Fruit fly (Drosophila melanogaster) whole organism, wandering third instar larva: ENCODE results near the gene Elys.
A peak's percentile ranks its signal among the peaks of the same experiment; 100 is the strongest.

ENCODE experiments used
- Abd-B ChIP-seq: fragments of >200 bp; optimal IDR thresholded peaks from 2 replicates; lab custom pipeline; 2017; ENCODE audit warnings: missing biosample characterization, missing genetic modification characterization
- CG32264 ChIP-seq: fragments of 200-800 bp; sonication (Bioruptor generic); optimal IDR thresholded peaks from 2 replicates; lab custom pipeline; 2016; ENCODE audit warnings: missing biosample characterization, missing genetic modification characterization
- CG9705 ChIP-seq: fragments of 200-800 bp; sonication (Bioruptor generic); optimal IDR thresholded peaks from 2 replicates; lab custom pipeline; 2018; ENCODE audit warnings: missing biosample characterization, mild to moderate bottlenecking, missing genetic modification characterization
- CrebA ChIP-seq: fragments of 200-800 bp; sonication (Bioruptor generic); optimal IDR thresholded peaks from 2 replicates; lab custom pipeline; 2016; ENCODE audit warnings: missing biosample characterization, mild to moderate bottlenecking, missing genetic modification characterization, borderline replicate concordance
- Dfd ChIP-seq: fragments of >200 bp; optimal IDR thresholded peaks from 2 replicates; lab custom pipeline; 2017; ENCODE audit warnings: missing biosample characterization, missing genetic modification characterization
- Dif ChIP-seq: fragments of 200-275, 200-300 bp; sonication (Bioruptor generic); optimal IDR thresholded peaks from 2 replicates; lab custom pipeline; 2018; ENCODE audit warnings: missing biosample characterization, missing genetic modification characterization; ENCODE audit not compliant: partially characterized antibody
- GATAd ChIP-seq: sonication (Bioruptor generic); optimal IDR thresholded peaks from 2 replicates; lab custom pipeline; 2016; ENCODE audit warnings: missing biosample characterization, missing genetic modification characterization
- HLH106 ChIP-seq: fragments of 200-800 bp; optimal IDR thresholded peaks from 3 replicates; lab custom pipeline; 2019; ENCODE audit warnings: missing biosample characterization, mild to moderate bottlenecking, missing genetic modification characterization, moderate library complexity
- Hnf4 ChIP-seq: fragments of 200-800 bp; sonication (Bioruptor generic); optimal IDR thresholded peaks from 2 replicates; lab custom pipeline; 2016; ENCODE audit warnings: missing biosample characterization, mild to moderate bottlenecking, missing genetic modification characterization
- Hr78 ChIP-seq: fragments of >200 bp; optimal IDR thresholded peaks from 2 replicates; lab custom pipeline; 2017; ENCODE audit warnings: missing biosample characterization, missing genetic modification characterization
- Hr83 ChIP-seq: fragments of 200-300 bp; sonication (Bioruptor generic); optimal IDR thresholded peaks from 2 replicates; lab custom pipeline; 2016; ENCODE audit warnings: missing biosample characterization, mild to moderate bottlenecking, missing genetic modification characterization, moderate library complexity; ENCODE audit not compliant: poor library complexity, severe bottlenecking
- Jra ChIP-seq: sonication (Bioruptor generic); optimal IDR thresholded peaks from 2 replicates; lab custom pipeline; 2016; ENCODE audit warnings: missing biosample characterization, missing genetic modification characterization
- Mio ChIP-seq: sonication (Bioruptor generic); optimal IDR thresholded peaks from 2 replicates; lab custom pipeline; 2016; ENCODE audit warnings: missing biosample characterization, missing genetic modification characterization
- Myc ChIP-seq: fragments of >200 bp; optimal IDR thresholded peaks from 2 replicates; lab custom pipeline; 2017
- N ChIP-seq: fragments of >200 bp; optimal IDR thresholded peaks from 2 replicates; lab custom pipeline; 2018; ENCODE audit warnings: missing biosample characterization, missing external identifiers, missing genetic modification characterization
- OdsH ChIP-seq: fragments of 200-800 bp; sonication (Bioruptor generic); optimal IDR thresholded peaks from 2 replicates; lab custom pipeline; 2016; ENCODE audit warnings: missing biosample characterization, mild to moderate bottlenecking, missing genetic modification characterization
- Rel ChIP-seq, 2 experiments: fragments of 200-800 bp; sonication (Bioruptor generic) in 1 of 2; optimal IDR thresholded peaks; 2 replicates in 1 of 2; 3 replicates in 1 of 2; lab custom pipeline; 2016 to 2019; ENCODE audit warnings: mild to moderate bottlenecking in 2 of 2, missing biosample characterization in 2 of 2, missing genetic modification characterization in 2 of 2, moderate library complexity in 1 of 2
- Sp1 ChIP-seq: fragments of 200-800 bp; sonication (Bioruptor generic); optimal IDR thresholded peaks from 3 replicates; lab custom pipeline; 2019; ENCODE audit warnings: missing biosample characterization, mild to moderate bottlenecking, missing genetic modification characterization, moderate library complexity
- Vsx2 ChIP-seq: fragments of 200-300, 225-300 bp; sonication (Bioruptor generic); optimal IDR thresholded peaks from 2 replicates; lab custom pipeline; 2018; ENCODE audit warnings: missing biosample characterization, missing genetic modification characterization; ENCODE audit not compliant: partially characterized antibody
- br ChIP-seq: fragments of 200-800 bp; sonication (Bioruptor generic); optimal IDR thresholded peaks from 2 replicates; lab custom pipeline; 2016; ENCODE audit warnings: missing biosample characterization, missing genetic modification characterization
- brk ChIP-seq: fragments of 200-800 bp; sonication (Bioruptor generic); optimal IDR thresholded peaks from 2 replicates; lab custom pipeline; 2016; ENCODE audit warnings: missing biosample characterization, mild to moderate bottlenecking, missing genetic modification characterization
- dl ChIP-seq, 2 experiments: fragments of 175-275, 200-275 bp in 1 of 2; fragments of 200-275 bp in 1 of 2; sonication (Bioruptor generic); optimal IDR thresholded peaks; lab custom pipeline; 2018; ENCODE audit warnings: mild to moderate bottlenecking in 2 of 2, missing biosample characterization in 2 of 2, missing genetic modification characterization in 2 of 2, moderate library complexity in 2 of 2; ENCODE audit not compliant: partially characterized antibody in 2 of 2, insufficient read depth in 1 of 2
- dmrt93B ChIP-seq: fragments of 200-800 bp; sonication (Bioruptor generic); optimal IDR thresholded peaks from 2 replicates; lab custom pipeline; 2018; ENCODE audit warnings: missing biosample characterization, mild to moderate bottlenecking, missing genetic modification characterization
- dsf ChIP-seq: sonication (Bioruptor generic); optimal IDR thresholded peaks from 2 replicates; lab custom pipeline; 2016; ENCODE audit warnings: missing biosample characterization, missing genetic modification characterization, borderline replicate concordance
- ey ChIP-seq: fragments of 200-800 bp; sonication (Bioruptor generic); optimal IDR thresholded peaks from 2 replicates; lab custom pipeline; 2016; ENCODE audit warnings: missing biosample characterization, missing genetic modification characterization
- foxo ChIP-seq, 2 experiments: fragments of 200-800 bp; sonication (Bioruptor generic); optimal IDR thresholded peaks; 2 replicates in 1 of 2; 3 replicates in 1 of 2; lab custom pipeline; 2016 to 2017; ENCODE audit warnings: missing biosample characterization in 2 of 2, missing genetic modification characterization in 2 of 2
- fru ChIP-seq: fragments of 200-800 bp; sonication (Bioruptor generic); optimal IDR thresholded peaks from 3 replicates; lab custom pipeline; 2016; ENCODE audit warnings: missing biosample characterization, mild to moderate bottlenecking, missing genetic modification characterization
- h ChIP-seq: fragments of 200-800 bp; sonication (Bioruptor generic); optimal IDR thresholded peaks from 3 replicates; lab custom pipeline; 2016; ENCODE audit warnings: missing biosample characterization, mild to moderate bottlenecking, missing genetic modification characterization
- jim ChIP-seq: fragments of 175-275, 200-325 bp; sonication (Bioruptor generic); optimal IDR thresholded peaks from 2 replicates; lab custom pipeline; 2016; ENCODE audit warnings: missing biosample characterization, mild to moderate bottlenecking, missing genetic modification characterization
- lola ChIP-seq: fragments of >200 bp; optimal IDR thresholded peaks from 2 replicates; lab custom pipeline; 2017; ENCODE audit warnings: missing biosample characterization, missing genetic modification characterization
- pan ChIP-seq: fragments of >200 bp; optimal IDR thresholded peaks from 2 replicates; lab custom pipeline; 2017
- psq ChIP-seq: fragments of 200-800 bp; sonication (Bioruptor generic); optimal IDR thresholded peaks from 3 replicates; lab custom pipeline; 2017; ENCODE audit warnings: missing biosample characterization, mild to moderate bottlenecking, missing genetic modification characterization, moderate library complexity
- rgr ChIP-seq: fragments of 200-800 bp; sonication (Bioruptor generic); optimal IDR thresholded peaks from 3 replicates; lab custom pipeline; 2016; ENCODE audit warnings: missing biosample characterization, mild to moderate bottlenecking, missing genetic modification characterization
- sage ChIP-seq: fragments of 200-800 bp; sonication (Bioruptor generic); optimal IDR thresholded peaks from 2 replicates; lab custom pipeline; 2016; ENCODE audit warnings: missing biosample characterization, mild to moderate bottlenecking, missing genetic modification characterization
- sv ChIP-seq: fragments of 200-800 bp; sonication (Bioruptor generic); optimal IDR thresholded peaks from 3 replicates; lab custom pipeline; 2016; ENCODE audit warnings: missing biosample characterization, missing genetic modification characterization
- tai ChIP-seq: sonication (Bioruptor generic); optimal IDR thresholded peaks from 2 replicates; lab custom pipeline; 2016; ENCODE audit warnings: missing biosample characterization, missing genetic modification characterization
- usp ChIP-seq: fragments of >200 bp; optimal IDR thresholded peaks from 2 replicates; lab custom pipeline; 2017; ENCODE audit warnings: missing biosample characterization, missing genetic modification characterization
- woc ChIP-seq: sonication (Bioruptor generic); optimal IDR thresholded peaks from 2 replicates; lab custom pipeline; 2016; ENCODE audit warnings: missing biosample characterization, mild to moderate bottlenecking, missing genetic modification characterization

The Elys gene

DNA sequence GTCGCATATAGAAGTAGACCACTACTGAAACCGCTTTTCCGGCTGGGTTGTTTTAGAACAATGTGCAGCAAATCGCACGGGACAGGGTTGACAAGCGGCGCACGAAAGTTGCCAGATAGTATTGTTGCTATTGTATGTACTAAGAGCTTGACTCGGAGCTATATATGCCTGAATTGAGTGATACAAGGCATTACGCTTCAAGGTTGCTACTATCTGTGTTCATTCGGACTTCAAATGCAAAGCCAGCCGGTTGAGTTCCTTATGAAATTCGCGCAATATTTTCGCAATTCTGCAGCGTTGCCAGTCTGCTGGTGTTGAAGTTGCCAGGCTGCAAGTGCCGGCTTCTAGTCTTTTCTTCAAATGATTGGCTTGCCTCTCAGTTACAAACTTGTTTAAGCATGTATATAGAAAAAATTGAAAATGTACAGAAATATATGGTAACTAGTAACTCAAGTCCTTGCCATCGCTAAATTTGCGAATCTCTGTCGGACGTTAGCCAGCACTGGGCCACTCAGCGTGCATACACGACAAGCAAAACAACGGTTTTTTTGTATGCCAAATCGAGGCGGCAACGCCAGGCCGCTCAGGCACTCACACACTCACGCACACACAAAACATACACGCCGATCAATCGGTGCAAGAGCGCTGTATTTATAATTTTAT is at the start of gene Elys, which contains the start of gene Ranbp21:
Gene Elys (plus strand): TSS at position 549 of the 663 bp plus-strand sequence.
Gene Ranbp21 (minus strand): TSS at position 513 of the 663 bp plus-strand sequence.
- TF ChIP-seq Myc (lab: Kevin White, UChicago) (no peak), lola (no peak), CG32264 (GFP tag; lab: Kevin White, UChicago) (no peak), CG9705 (peak; percentile 44), ey (GFP tag; lab: Kevin White, UChicago) (peak; percentile 59), foxo (GFP tag; optimal IDR thresholded peaks at IDR 0.05; lab: Kevin White, UChicago) (peak in 1 of 2 experiments; percentile 66), Mio (GFP tag; lab: Kevin White, UChicago) (no peak), sv (peak; percentile 0), GATAd (GFP tag; lab: Kevin White, UChicago) (no peak), N (GFP tag; lab: Kevin White, UChicago) (no peak), fru (no peak), Vsx2 (no peak), rgr (GFP tag; lab: Kevin White, UChicago) (no peak), br (GFP tag; lab: Kevin White, UChicago) (no peak), Abd-B (no peak), dl (GFP tag; optimal IDR thresholded peaks at IDR 0.05; lab: Kevin White, UChicago; ENCODE audit: insufficient read depth in 1 of 2, partially characterized antibody in 2 of 2) (no peak), Sp1 (GFP tag; lab: Kevin White, UChicago) (peak; percentile 24), psq (GFP tag; lab: Kevin White, UChicago) (peak; percentile 40), brk (GFP tag; lab: Kevin White, UChicago) (no peak), HLH106 (tag; lab: Kevin White, UChicago) (peak; percentile 56), dmrt93B (GFP tag; lab: Kevin White, UChicago) (no peak)

- TF ChIP-seq Hr83: no peak
- TF ChIP-seq tai (GFP tag; lab: Kevin White, UChicago): no peak
- TF ChIP-seq Dfd: no peak
- no peak for TF ChIP-seq br (GFP tag; lab: Kevin White, UChicago)
- TF ChIP-seq CrebA (GFP tag; lab: Kevin White, UChicago): no peak
- no peak for TF ChIP-seq Mio (GFP tag; lab: Kevin White, UChicago)
- TF ChIP-seq CG9705: no peak
- no peak for TF ChIP-seq psq (GFP tag; lab: Kevin White, UChicago)
- TF ChIP-seq N (GFP tag; lab: Kevin White, UChicago): no peak
- TF ChIP-seq CG32264 (GFP tag; lab: Kevin White, UChicago): no peak
- no peak for TF ChIP-seq rgr (GFP tag; lab: Kevin White, UChicago)
- TF ChIP-seq HLH106 (tag; lab: Kevin White, UChicago): no peak
- no peak for TF ChIP-seq GATAd (GFP tag; lab: Kevin White, UChicago)
- no peak for TF ChIP-seq jim
- TF ChIP-seq Abd-B: no peak
- TF ChIP-seq sv: no peak
- no peak for TF ChIP-seq foxo (GFP tag; optimal IDR thresholded peaks at IDR 0.05; lab: Kevin White, UChicago)
- no peak for TF ChIP-seq pan (lab: Kevin White, UChicago)
Observed at dm6 chrX:19602483-19602882, 49.6 kb upstream of the Elys start.

DNA sequence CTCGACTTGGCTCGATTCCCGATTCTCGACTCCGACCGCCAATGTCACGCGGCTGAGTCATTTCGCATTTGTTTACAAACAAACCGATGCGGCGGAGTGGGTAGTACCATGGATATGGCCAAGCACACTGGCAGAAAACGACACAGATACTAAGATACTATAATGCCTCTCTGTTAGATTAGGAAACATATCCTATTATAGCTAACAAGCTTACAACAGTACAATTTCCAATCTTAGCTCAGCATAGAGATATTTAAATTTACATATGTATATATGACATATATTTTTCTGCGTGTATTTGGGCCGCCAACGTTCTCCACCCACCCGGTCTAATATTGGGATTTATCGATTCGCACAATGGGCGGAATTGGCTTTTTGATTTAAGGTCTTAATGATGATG is 48.2 kb upstream of the Elys start:
- TF ChIP-seq Hr78 (GFP tag; lab: Kevin White, UChicago) (no peak), Rel (GFP tag; optimal IDR thresholded peaks at IDR 0.05; lab: Kevin White, UChicago) (peak; percentile 13), Rel (tag; optimal IDR thresholded peaks at IDR 0.05; lab: Kevin White, UChicago) (no peak), pan (lab: Kevin White, UChicago) (no peak), CG32264 (GFP tag; lab: Kevin White, UChicago) (no peak), Mio (GFP tag; lab: Kevin White, UChicago) (no peak), brk (GFP tag; lab: Kevin White, UChicago) (no peak), Myc (lab: Kevin White, UChicago) (no peak), Dfd (no peak), woc (GFP tag; lab: Kevin White, UChicago) (no peak), Sp1 (GFP tag; lab: Kevin White, UChicago) (peak; percentile 30), dsf (GFP tag; lab: Kevin White, UChicago) (no peak), foxo (GFP tag; optimal IDR thresholded peaks at IDR 0.05; lab: Kevin White, UChicago) (peak in 1 of 2 experiments; percentile 83), dmrt93B (GFP tag; lab: Kevin White, UChicago) (peak; percentile 49), sv (peak; percentile 69), HLH106 (tag; lab: Kevin White, UChicago) (peak; percentile 71), lola (no peak), GATAd (GFP tag; lab: Kevin White, UChicago) (no peak), sage (peak; percentile 62), N (GFP tag; lab: Kevin White, UChicago) (no peak), ey (GFP tag; lab: Kevin White, UChicago) (peak; percentile 48), rgr (GFP tag; lab: Kevin White, UChicago) (peak; percentile 43), tai (GFP tag; lab: Kevin White, UChicago) (no peak), br (GFP tag; lab: Kevin White, UChicago) (peak; percentile 46), fru (peak; percentile 69), OdsH (GFP tag; lab: Kevin White, UChicago) (peak; percentile 59), psq (GFP tag; lab: Kevin White, UChicago) (peak; percentile 31), Jra (no peak), dl (GFP tag; optimal IDR thresholded peaks at IDR 0.05; lab: Kevin White, UChicago; ENCODE audit: insufficient read depth in 1 of 2, partially characterized antibody in 2 of 2) (no peak), Dif (no peak), CrebA (GFP tag; lab: Kevin White, UChicago) (no peak), jim (no peak), usp (no peak), Vsx2 (no peak), h (GFP tag; lab: Kevin White, UChicago) (peak; percentile 76), CG9705 (no peak), Hnf4 (GFP tag; lab: Kevin White, UChicago) (peak; percentile 32), Hr83 (no peak), Abd-B (no peak)
